Worm (Caenorhabditis elegans) whole organism, L1 larva: ENCODE measurements around the gene nhr-132.

ENCODE experiments used
- C04F5.9 ChIP-seq: sonication (generic microtip); optimal IDR thresholded peaks from 2 replicates; lab custom pipeline; 2016; ENCODE audit warnings: missing genetic modification characterization, missing compliant biosample characterization
- C34B4.2 ChIP-seq: sonication (generic microtip); optimal IDR thresholded peaks from 2 replicates; lab custom pipeline; 2017; ENCODE audit warnings: mild to moderate bottlenecking, missing genetic modification characterization, missing compliant biosample characterization
- F16B12.6 ChIP-seq: fragments of 150-350 bp; optimal IDR thresholded peaks from 2 replicates; lab custom pipeline; 2014; ENCODE audit warnings: missing biosample characterization, missing genetic modification characterization
- ceh-63 ChIP-seq: fragments of 200-800 bp; sonication (Bioruptor generic); optimal IDR thresholded peaks from 2 replicates; lab custom pipeline; 2018; ENCODE audit warnings: mild to moderate bottlenecking, missing genetic modification characterization, missing compliant biosample characterization
- ceh-8 ChIP-seq: fragments of 200-800 bp; sonication (Bioruptor generic); optimal IDR thresholded peaks from 2 replicates; lab custom pipeline; 2018; ENCODE audit warnings: mild to moderate bottlenecking, missing genetic modification characterization, moderate library complexity, missing compliant biosample characterization
- ceh-82 ChIP-seq, 3 experiments: fragments of 150-350 bp in 1 of 3; sonication (generic microtip) in 2 of 3; optimal IDR thresholded peaks; 2 replicates each; lab custom pipeline; 2014 to 2017; ENCODE audit warnings: missing biosample characterization in 3 of 3, missing genetic modification characterization in 3 of 3
- ceh-88 ChIP-seq: fragments of 200-800 bp; sonication (Bioruptor generic); IDR thresholded peaks from 2 replicates; pipeline ENCODE4 v1.3.6; 2022; ENCODE audit warnings: missing genetic modification characterization, missing compliant biosample characterization
- ceh-90 ChIP-seq: sonication (generic microtip); optimal IDR thresholded peaks from 2 replicates; lab custom pipeline; 2016; ENCODE audit warnings: missing genetic modification characterization, missing compliant biosample characterization
- dpl-1 ChIP-seq, 3 experiments: fragments of 150-350 bp in 2 of 3; sonication (generic microtip) in 1 of 3; optimal IDR thresholded peaks; 2 replicates each; lab custom pipeline; 2014 to 2017; ENCODE audit warnings: missing biosample characterization in 3 of 3, missing genetic modification characterization in 3 of 3, missing genetic modification reagents in 3 of 3
- egl-13 ChIP-seq: sonication (generic microtip); optimal IDR thresholded peaks from 2 replicates; lab custom pipeline; 2016; ENCODE audit warnings: missing genotype, missing genetic modification reagents, missing genetic modification characterization, missing compliant biosample characterization
- egl-27 ChIP-seq, 2 experiments: fragments of 150-350 bp in 1 of 2; sonication (generic microtip); optimal IDR thresholded peaks; 3 replicates each; lab custom pipeline; 2017 to 2018; ENCODE audit warnings: missing biosample characterization in 2 of 2, missing genetic modification characterization in 2 of 2, missing genetic modification reagents in 2 of 2
- elt-2 ChIP-seq: sonication (generic microtip); optimal IDR thresholded peaks from 2 replicates; lab custom pipeline; 2016; ENCODE audit warnings: missing genetic modification characterization, mild to moderate bottlenecking, inconsistent platforms, missing compliant biosample characterization, missing genetic modification reagents
- elt-3 ChIP-seq, 6 experiments: fragments of 150-350 bp in 1 of 6; sonication (generic microtip); optimal IDR thresholded peaks; 2 replicates each; lab custom pipeline; 2017 to 2018; ENCODE audit warnings: missing biosample characterization in 6 of 6, missing genetic modification characterization in 6 of 6, inconsistent platforms in 1 of 6
- ets-5 ChIP-seq: fragments of 200-800 bp; sonication (Bioruptor generic); IDR thresholded peaks from 2 replicates; pipeline ENCODE4 v1.3.6; 2022; ENCODE audit warnings: missing genetic modification characterization, missing compliant biosample characterization
- fkh-4 ChIP-seq: sonication (generic microtip); optimal IDR thresholded peaks from 2 replicates; lab custom pipeline; 2016; ENCODE audit warnings: missing compliant biosample characterization, missing genetic modification characterization, borderline replicate concordance
- fos-1 ChIP-seq: fragments of 150-350 bp; optimal IDR thresholded peaks from 2 replicates; lab custom pipeline; 2014; ENCODE audit warnings: missing biosample characterization, missing genetic modification characterization
- grh-1 ChIP-seq: fragments of 200-800 bp; sonication (Bioruptor generic); IDR thresholded peaks from 2 replicates; pipeline ENCODE4 v1.3.6; 2022; ENCODE audit warnings: missing genetic modification reagents, missing genetic modification characterization, missing compliant biosample characterization
- hlh-17 ChIP-seq: fragments of 200-800 bp; sonication (Bioruptor generic); optimal IDR thresholded peaks from 2 replicates; lab custom pipeline; 2018; ENCODE audit warnings: missing genetic modification characterization, mild to moderate bottlenecking, missing compliant biosample characterization, moderate library complexity, borderline replicate concordance
- hlh-4 ChIP-seq: sonication (generic microtip); optimal IDR thresholded peaks from 2 replicates; lab custom pipeline; 2016; ENCODE audit warnings: mild to moderate bottlenecking, missing genetic modification characterization, missing compliant biosample characterization
- irx-1 ChIP-seq: sonication (generic microtip); optimal IDR thresholded peaks from 2 replicates; lab custom pipeline; 2016; ENCODE audit warnings: missing genetic modification characterization, missing compliant biosample characterization
- jun-1 ChIP-seq: fragments of 150-350 bp; optimal IDR thresholded peaks from 2 replicates; lab custom pipeline; 2014; ENCODE audit warnings: missing biosample characterization, missing genetic modification reagents, missing genetic modification characterization
- lin-13 ChIP-seq: fragments of 150-350 bp; optimal IDR thresholded peaks from 2 replicates; lab custom pipeline; 2014; ENCODE audit warnings: missing biosample characterization, missing genetic modification reagents, missing genetic modification characterization
- lin-15B ChIP-seq: fragments of 150-350 bp; sonication (generic microtip); optimal IDR thresholded peaks from 3 replicates; lab custom pipeline; 2014; ENCODE audit warnings: missing biosample characterization, missing genetic modification characterization
- lin-35 ChIP-seq, 2 experiments: fragments of 150-350 bp; optimal IDR thresholded peaks; 2 replicates each; lab custom pipeline; 2014; ENCODE audit warnings: missing biosample characterization in 2 of 2, missing genetic modification characterization in 2 of 2, missing genetic modification reagents in 2 of 2
- lir-3 ChIP-seq: sonication (generic microtip); optimal IDR thresholded peaks from 2 replicates; lab custom pipeline; 2016; ENCODE audit warnings: mild to moderate bottlenecking, missing genetic modification characterization, moderate library complexity, missing compliant biosample characterization; ENCODE audit not compliant: poor library complexity
- mab-9 ChIP-seq: fragments of 200-800 bp; sonication (Bioruptor generic); IDR thresholded peaks from 2 replicates; pipeline ENCODE4 v1.3.6; 2022; ENCODE audit warnings: missing genetic modification reagents, missing genetic modification characterization, missing compliant biosample characterization
- mef-2 ChIP-seq: fragments of 150-350 bp; optimal IDR thresholded peaks from 2 replicates; lab custom pipeline; 2014; ENCODE audit warnings: missing biosample characterization, missing genetic modification characterization
- mep-1 ChIP-seq: fragments of 150-350 bp; optimal IDR thresholded peaks from 2 replicates; lab custom pipeline; 2014; ENCODE audit warnings: missing biosample characterization, missing genetic modification characterization
- nhr-12 ChIP-seq: sonication (generic microtip); optimal IDR thresholded peaks from 2 replicates; lab custom pipeline; 2017; ENCODE audit warnings: missing biosample characterization, missing genetic modification characterization
- nhr-19 ChIP-seq: fragments of 200-800 bp; sonication (Bioruptor generic); conservative IDR thresholded peaks from 2 replicates; pipeline ENCODE4 v1.3.6; 2022; ENCODE audit warnings: missing genetic modification characterization, missing compliant biosample characterization
- nhr-237 ChIP-seq: fragments of 150-350 bp; optimal IDR thresholded peaks from 2 replicates; lab custom pipeline; 2014; ENCODE audit warnings: missing biosample characterization, missing genetic modification characterization
- nhr-47 ChIP-seq: sonication (generic microtip); optimal IDR thresholded peaks from 2 replicates; lab custom pipeline; 2016; ENCODE audit warnings: mild to moderate bottlenecking, missing genetic modification characterization, moderate library complexity, missing compliant biosample characterization
- nhr-76 ChIP-seq: sonication (generic microtip); optimal IDR thresholded peaks from 2 replicates; lab custom pipeline; 2017; ENCODE audit warnings: missing biosample characterization, missing genetic modification characterization
- pax-3 ChIP-seq: fragments of 200-800 bp; sonication (Bioruptor generic); optimal IDR thresholded peaks from 2 replicates; lab custom pipeline; 2018; ENCODE audit warnings: mild to moderate bottlenecking, missing genetic modification characterization, moderate library complexity, missing compliant biosample characterization
- pqm-1 ChIP-seq: sonication (generic microtip); optimal IDR thresholded peaks from 3 replicates; lab custom pipeline; 2017; ENCODE audit warnings: missing biosample characterization, missing genetic modification characterization
- rnt-1 ChIP-seq: sonication (generic microtip); optimal IDR thresholded peaks from 2 replicates; lab custom pipeline; 2016; ENCODE audit warnings: mild to moderate bottlenecking, missing genetic modification characterization, moderate library complexity, missing compliant biosample characterization
- snpc-4 ChIP-seq: fragments of 150-350 bp; optimal IDR thresholded peaks from 2 replicates; lab custom pipeline; 2014; ENCODE audit warnings: missing biosample characterization, missing genetic modification characterization
- snu-23 ChIP-seq: sonication (generic microtip); optimal IDR thresholded peaks from 2 replicates; lab custom pipeline; 2016; ENCODE audit warnings: missing genetic modification characterization, missing compliant biosample characterization
- sox-4 ChIP-seq: sonication (generic microtip); optimal IDR thresholded peaks from 2 replicates; lab custom pipeline; 2016; ENCODE audit warnings: missing genetic modification characterization, missing compliant biosample characterization
- sptf-1 ChIP-seq: fragments of 150-350 bp; optimal IDR thresholded peaks from 2 replicates; lab custom pipeline; 2014; ENCODE audit warnings: missing biosample characterization, missing genetic modification characterization
- swsn-7 ChIP-seq: sonication (generic microtip); optimal IDR thresholded peaks from 2 replicates; lab custom pipeline; 2016; ENCODE audit warnings: missing genetic modification characterization, missing compliant biosample characterization
- unc-86 ChIP-seq: sonication (generic microtip); optimal IDR thresholded peaks from 2 replicates; lab custom pipeline; 2016; ENCODE audit warnings: missing genetic modification characterization, missing compliant biosample characterization
- unc-98 ChIP-seq: fragments of 200-800 bp; sonication (Bioruptor generic); IDR thresholded peaks from 2 replicates; pipeline ENCODE4 v1.3.6; 2022; ENCODE audit warnings: missing genetic modification characterization, missing compliant biosample characterization
- vab-15 ChIP-seq: sonication (generic microtip); optimal IDR thresholded peaks from 2 replicates; lab custom pipeline; 2017; ENCODE audit warnings: missing genotype, mild to moderate bottlenecking, missing genetic modification characterization, missing compliant biosample characterization
- xbp-1 ChIP-seq: sonication (generic microtip); optimal IDR thresholded peaks from 2 replicates; lab custom pipeline; 2016; ENCODE audit warnings: missing genetic modification characterization, missing compliant biosample characterization
- zag-1 ChIP-seq: fragments of 150-350 bp; optimal IDR thresholded peaks from 2 replicates; lab custom pipeline; 2014; ENCODE audit warnings: missing biosample characterization, missing genetic modification characterization
- zip-4 ChIP-seq: fragments of 200-800 bp; sonication (Bioruptor generic); optimal IDR thresholded peaks from 2 replicates; lab custom pipeline; 2018; ENCODE audit warnings: mild to moderate bottlenecking, missing genetic modification characterization, moderate library complexity, missing compliant biosample characterization
- ztf-11 ChIP-seq, 2 experiments: sonication (generic microtip); optimal IDR thresholded peaks; 2 replicates each; lab custom pipeline; 2016 to 2017; ENCODE audit warnings: missing genetic modification characterization in 2 of 2, missing biosample characterization in 1 of 2, missing compliant biosample characterization in 1 of 2

The nhr-132 gene

ce11 chrV:489320-489719, 44.9 kb upstream of the nhr-132 start, which contains the start of gene nhr-106:
TSS of gene nhr-106 (plus strand) at chrV:489620.
- TF ChIP-seq vab-15 (tag; lab: Kevin White, UChicago) (no peak), ceh-8 (no peak), dpl-1 (GFP tag; optimal IDR thresholded peaks at IDR 0.05; lab: Kevin White, UChicago) (no peak), pqm-1 (no peak), fos-1 (no peak), ceh-82 (tag; optimal IDR thresholded peaks at IDR 0.05; lab: Kevin White, UChicago) (no peak)

DNA sequence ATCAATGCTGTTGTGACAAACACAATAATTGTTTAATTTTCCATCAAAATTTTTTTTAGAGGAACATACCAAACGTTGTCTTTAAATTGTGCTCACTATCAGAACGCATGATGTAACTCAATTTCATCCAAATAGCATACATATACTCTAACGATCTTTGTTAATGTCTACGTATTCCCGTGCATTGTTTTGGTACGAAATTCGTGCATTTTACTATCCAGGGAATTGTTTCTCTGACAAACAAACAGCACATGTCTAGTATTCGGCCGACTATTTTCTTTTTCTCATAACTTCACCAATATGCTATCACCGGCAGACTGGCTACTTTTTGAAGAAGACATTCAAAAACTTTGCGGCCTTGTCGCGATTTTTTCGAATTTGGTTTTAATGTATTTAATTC, 42.8 kb upstream of the nhr-132 start, which contains the start of gene str-196:
TSS of gene str-196 (plus strand) at position 301 of the 400 bp plus-strand sequence.
- TF ChIP-seq lin-13 (GFP tag; lab: Kevin White, UChicago) (no peak), nhr-47 (tag; lab: Kevin White, UChicago) (no peak), grh-1 (no peak), F16B12.6 (tag; lab: Kevin White, UChicago) (no peak), C04F5.9 (tag; lab: Kevin White, UChicago) (no peak), egl-13 (tag; lab: Kevin White, UChicago) (no peak), lin-15B (tag; lab: Kevin White, UChicago) (no peak), ceh-63 (GFP tag; lab: Kevin White, UChicago) (no peak), vab-15 (tag; lab: Kevin White, UChicago) (no peak), nhr-76 (tag; lab: Kevin White, UChicago) (no peak), ceh-90 (tag; lab: Kevin White, UChicago) (no peak)

DNA sequence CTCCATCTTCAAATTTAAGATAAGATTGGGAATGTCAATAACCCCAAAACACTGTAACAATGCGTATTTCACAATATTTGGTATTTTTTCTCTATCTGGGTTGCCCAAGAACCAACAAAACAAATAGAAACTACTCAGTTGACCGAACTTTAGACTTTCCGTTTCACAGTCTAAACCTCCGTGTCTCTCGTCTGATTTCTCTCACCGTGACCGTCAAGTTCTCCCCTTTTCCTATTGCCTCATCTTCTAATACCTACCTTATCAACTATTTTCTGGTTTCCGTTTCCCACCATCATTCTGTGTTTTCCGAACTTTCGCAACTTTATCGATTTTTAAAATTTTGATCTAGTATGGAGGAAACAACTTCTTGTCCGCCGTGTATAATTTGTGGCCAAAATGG, 40.0 kb upstream of the nhr-132 start, which contains the start of gene nhr-131:
TSS of gene nhr-131 (plus strand) at position 87 of the 400 bp plus-strand sequence.
- TF ChIP-seq elt-2 (tag; lab: Kevin White, UChicago): peak; percentile 34
- TF ChIP-seq mab-9: no peak
- TF ChIP-seq ceh-82 (tag; optimal IDR thresholded peaks at IDR 0.05; lab: Kevin White, UChicago): no peak
- no peak for TF ChIP-seq C34B4.2 (tag; lab: Kevin White, UChicago)
- TF ChIP-seq pax-3 (tag; lab: Kevin White, UChicago): no peak
- TF ChIP-seq nhr-237 (tag; lab: Kevin White, UChicago): no peak
- TF ChIP-seq fkh-4: no peak
- TF ChIP-seq lin-35 (GFP tag; optimal IDR thresholded peaks at IDR 0.05; lab: Kevin White, UChicago): peak in 1 of 2 experiments; percentile 60
- no peak for TF ChIP-seq lir-3
- no peak for TF ChIP-seq mef-2 (tag; lab: Kevin White, UChicago)
- TF ChIP-seq swsn-7 (tag; lab: Kevin White, UChicago): no peak
- no peak for TF ChIP-seq sptf-1 (tag; lab: Kevin White, UChicago)
- TF ChIP-seq rnt-1 (tag; lab: Kevin White, UChicago): no peak
- no peak for TF ChIP-seq ztf-11 (tag; optimal IDR thresholded peaks at IDR 0.05; lab: Kevin White, UChicago)
- no peak for TF ChIP-seq irx-1 (tag; lab: Kevin White, UChicago)
- no peak for TF ChIP-seq zip-4 (GFP tag; lab: Kevin White, UChicago)
- TF ChIP-seq lin-15B (tag; lab: Kevin White, UChicago): no peak
- no peak for TF ChIP-seq ceh-8
- no peak for TF ChIP-seq ets-5 (GFP tag; lab: Robert Waterston, UW)
- no peak for TF ChIP-seq hlh-4
- peak in 2 of 6 experiments; percentile 27 to 55 for TF ChIP-seq elt-3 (tag; optimal IDR thresholded peaks at IDR 0.05; lab: Kevin White, UChicago)
- TF ChIP-seq snu-23 (GFP tag; lab: Kevin White, UChicago): peak; percentile 38
- no peak for TF ChIP-seq F16B12.6 (tag; lab: Kevin White, UChicago)
- TF ChIP-seq nhr-19 (GFP tag; lab: Robert Waterston, UW): no peak
- no peak for TF ChIP-seq unc-86
- TF ChIP-seq zag-1 (tag; lab: Kevin White, UChicago): no peak
- no peak for TF ChIP-seq jun-1 (tag; lab: Kevin White, UChicago)
- no peak for TF ChIP-seq nhr-76 (tag; lab: Kevin White, UChicago)
- TF ChIP-seq unc-98 (GFP tag; lab: Robert Waterston, UW): no peak
- no peak for TF ChIP-seq snpc-4
- no peak for TF ChIP-seq ceh-88
- no peak for TF ChIP-seq mep-1 (tag; lab: Kevin White, UChicago)
- TF ChIP-seq sox-4 (tag; lab: Kevin White, UChicago): no peak
- no peak for TF ChIP-seq xbp-1 (tag; lab: Kevin White, UChicago)
- TF ChIP-seq egl-27 (tag; optimal IDR thresholded peaks at IDR 0.05; lab: Kevin White, UChicago): no peak
- no peak for TF ChIP-seq fos-1
- TF ChIP-seq hlh-17 (GFP tag; lab: Kevin White, UChicago): no peak
- TF ChIP-seq nhr-12: no peak
